Worm (Caenorhabditis elegans) whole organism, young adult: ENCODE data around the gene cest-26.

ENCODE experiments used
- B0035.1 ChIP-seq: sonication (generic microtip); optimal IDR thresholded peaks from 2 replicates; lab custom pipeline; 2016; ENCODE audit warnings: missing genetic modification characterization, mild to moderate bottlenecking, missing compliant biosample characterization, missing genotype, missing genetic modification reagents
- F10E7.11 ChIP-seq: sonication (generic microtip); optimal IDR thresholded peaks from 2 replicates; lab custom pipeline; 2017; ENCODE audit warnings: mild to moderate bottlenecking, missing genetic modification characterization, moderate library complexity, missing compliant biosample characterization
- F23B12.7 ChIP-seq: sonication (generic microtip); optimal IDR thresholded peaks from 2 replicates; lab custom pipeline; 2017; ENCODE audit warnings: missing genetic modification characterization, mild to moderate bottlenecking, missing compliant biosample characterization, antibody characterized with exemption, moderate library complexity; ENCODE audit not compliant: insufficient read depth
- F39B2.1 ChIP-seq: fragments of 200-800 bp; sonication (Bioruptor generic); IDR thresholded peaks from 2 replicates; pipeline ENCODE4 v1.3.6; 2022; ENCODE audit warnings: missing genetic modification reagents, missing genetic modification characterization, missing compliant biosample characterization
- F52B5.7 ChIP-seq: sonication (generic microtip); optimal IDR thresholded peaks from 2 replicates; lab custom pipeline; 2016; ENCODE audit warnings: mild to moderate bottlenecking, missing genetic modification characterization, missing compliant biosample characterization
- F55B11.4 ChIP-seq: sonication (generic microtip); optimal IDR thresholded peaks from 2 replicates; lab custom pipeline; 2016; ENCODE audit warnings: missing compliant biosample characterization, missing genetic modification characterization, borderline replicate concordance; ENCODE audit not compliant: insufficient read depth
- K12H6.12 ChIP-seq: fragments of 200-800 bp; sonication (Bioruptor generic); optimal IDR thresholded peaks from 2 replicates; lab custom pipeline; 2018; ENCODE audit warnings: mild to moderate bottlenecking, missing genetic modification characterization, missing compliant biosample characterization
- T26A5.8 ChIP-seq: sonication (generic microtip); optimal IDR thresholded peaks from 2 replicates; lab custom pipeline; 2016; ENCODE audit warnings: missing genetic modification characterization, missing compliant biosample characterization
- Y53F4B.3 ChIP-seq: fragments of 200-800 bp; sonication (Bioruptor generic); IDR thresholded peaks from 2 replicates; pipeline ENCODE4 v1.3.6; 2022; ENCODE audit warnings: missing genetic modification reagents, missing genetic modification characterization, missing compliant biosample characterization
- Y53G8AR.9 ChIP-seq: fragments of 200-800 bp; sonication (Bioruptor generic); conservative IDR thresholded peaks from 2 replicates; pipeline ENCODE4 v1.3.6; 2022; ENCODE audit warnings: missing genetic modification reagents, missing genetic modification characterization, missing compliant biosample characterization
- Y56A3A.18 ChIP-seq: fragments of 200-800 bp; sonication (Bioruptor generic); IDR thresholded peaks from 2 replicates; pipeline ENCODE4 v1.3.6; 2022; ENCODE audit warnings: missing genetic modification reagents, missing genetic modification characterization, missing compliant biosample characterization
- aptf-3 ChIP-seq: fragments of 200-800 bp; sonication (Bioruptor generic); IDR thresholded peaks from 2 replicates; pipeline ENCODE4 v1.3.6; 2022; ENCODE audit warnings: missing genetic modification characterization, missing compliant biosample characterization
- atf-7 ChIP-seq: sonication (generic microtip); optimal IDR thresholded peaks from 2 replicates; lab custom pipeline; 2017; ENCODE audit warnings: mild to moderate bottlenecking, missing genetic modification characterization, missing compliant biosample characterization
- athp-1 ChIP-seq: sonication (generic microtip); optimal IDR thresholded peaks from 2 replicates; lab custom pipeline; 2017; ENCODE audit warnings: mild to moderate bottlenecking, missing genetic modification characterization, missing compliant biosample characterization
- attf-3 ChIP-seq: fragments of 200-800 bp; sonication (Bioruptor generic); conservative IDR thresholded peaks from 2 replicates; pipeline ENCODE4 v1.3.6; 2022; ENCODE audit warnings: missing genetic modification reagents, missing genetic modification characterization, missing compliant biosample characterization
- bed-1 ChIP-seq: fragments of 200-800 bp; sonication (Bioruptor generic); IDR thresholded peaks from 2 replicates; pipeline ENCODE4 v1.3.6; 2022; ENCODE audit warnings: missing genetic modification reagents, missing genetic modification characterization, missing compliant biosample characterization
- ccch-3 ChIP-seq: fragments of 200-800 bp; sonication (Bioruptor generic); optimal IDR thresholded peaks from 2 replicates; lab custom pipeline; 2018; ENCODE audit warnings: mild to moderate bottlenecking, missing genetic modification characterization, missing compliant biosample characterization
- cebp-2 ChIP-seq: fragments of 200-800 bp; sonication (Bioruptor generic); IDR thresholded peaks from 2 replicates; pipeline ENCODE4 v1.3.6; 2022; ENCODE audit warnings: missing genetic modification characterization, missing compliant biosample characterization
- ceh-100 ChIP-seq: fragments of 200-800 bp; sonication (Bioruptor generic); IDR thresholded peaks from 2 replicates; pipeline ENCODE4 v1.3.6; 2022; ENCODE audit warnings: missing genetic modification reagents, missing genetic modification characterization, missing compliant biosample characterization
- ceh-40 ChIP-seq: fragments of 200-800 bp; sonication (Bioruptor generic); IDR thresholded peaks from 2 replicates; pipeline ENCODE4 v1.3.6; 2022; ENCODE audit warnings: missing genetic modification characterization, missing compliant biosample characterization
- ceh-58 ChIP-seq: fragments of 200-800 bp; sonication (Bioruptor generic); IDR thresholded peaks from 2 replicates; pipeline ENCODE4 v1.3.6; 2022; ENCODE audit warnings: missing genetic modification characterization, missing compliant biosample characterization
- ceh-91 ChIP-seq: fragments of 200-800 bp; sonication (Bioruptor generic); IDR thresholded peaks from 2 replicates; pipeline ENCODE4 v1.3.6; 2022; ENCODE audit warnings: missing genetic modification reagents, missing genetic modification characterization, missing compliant biosample characterization
- dox-1 ChIP-seq: fragments of 200-800 bp; sonication (Bioruptor generic); IDR thresholded peaks from 2 replicates; pipeline ENCODE4 v1.3.6; 2022; ENCODE audit warnings: missing genetic modification reagents, missing genetic modification characterization, missing compliant biosample characterization
- efl-1 ChIP-seq: fragments of 150-350 bp; optimal IDR thresholded peaks from 2 replicates; lab custom pipeline; 2014; ENCODE audit warnings: missing biosample characterization, missing genetic modification reagents, missing genetic modification characterization
- ets-4 ChIP-seq: fragments of 200-800 bp; sonication (Bioruptor generic); optimal IDR thresholded peaks from 2 replicates; lab custom pipeline; 2018; ENCODE audit warnings: mild to moderate bottlenecking, missing genetic modification characterization, missing compliant biosample characterization
- fkh-3 ChIP-seq: sonication (generic microtip); optimal IDR thresholded peaks from 2 replicates; lab custom pipeline; 2016; ENCODE audit warnings: mild to moderate bottlenecking, missing genetic modification characterization, missing compliant biosample characterization
- hmg-20 ChIP-seq: fragments of 200-800 bp; sonication (Bioruptor generic); IDR thresholded peaks from 2 replicates; pipeline ENCODE4 v1.3.6; 2022; ENCODE audit warnings: missing genetic modification reagents, missing genetic modification characterization, missing compliant biosample characterization
- lsl-1 ChIP-seq: fragments of 200-800 bp; sonication (Bioruptor generic); optimal IDR thresholded peaks from 2 replicates; lab custom pipeline; 2018; ENCODE audit warnings: mild to moderate bottlenecking, missing genetic modification characterization, moderate library complexity, missing compliant biosample characterization
- lsy-27 ChIP-seq: sonication (generic microtip); optimal IDR thresholded peaks from 2 replicates; lab custom pipeline; 2017; ENCODE audit warnings: missing genetic modification characterization, mild to moderate bottlenecking, missing compliant biosample characterization, antibody characterized with exemption, missing genotype, borderline replicate concordance; ENCODE audit not compliant: insufficient read depth
- mcd-1 ChIP-seq: fragments of 200-800 bp; sonication (Bioruptor generic); IDR thresholded peaks from 2 replicates; pipeline ENCODE4 v1.3.6; 2022; ENCODE audit warnings: missing genetic modification reagents, missing genetic modification characterization, missing compliant biosample characterization
- mel-28 ChIP-seq: sonication (generic microtip); optimal IDR thresholded peaks from 2 replicates; lab custom pipeline; 2016; ENCODE audit warnings: borderline replicate concordance, mild to moderate bottlenecking, missing genetic modification characterization, missing compliant biosample characterization
- mes-4 ChIP-seq: sonication (generic microtip); optimal IDR thresholded peaks from 2 replicates; lab custom pipeline; 2016; ENCODE audit warnings: missing genotype, missing genetic modification characterization, missing compliant biosample characterization
- mxl-1 ChIP-seq: sonication (generic microtip); optimal IDR thresholded peaks from 2 replicates; lab custom pipeline; 2016; ENCODE audit warnings: missing genetic modification characterization, missing compliant biosample characterization
- nfya-2 ChIP-seq: fragments of 200-800 bp; sonication (Bioruptor generic); IDR thresholded peaks from 2 replicates; pipeline ENCODE4 v1.3.6; 2022; ENCODE audit warnings: missing genetic modification reagents, missing genetic modification characterization, missing compliant biosample characterization
- nfyb-1 ChIP-seq: fragments of 200-800 bp; sonication (Bioruptor generic); IDR thresholded peaks from 2 replicates; pipeline ENCODE4 v1.3.6; 2022; ENCODE audit warnings: missing genetic modification reagents, missing genetic modification characterization, missing compliant biosample characterization
- nhr-27 ChIP-seq: fragments of 200-800 bp; sonication (Bioruptor generic); optimal IDR thresholded peaks from 2 replicates; lab custom pipeline; 2018; ENCODE audit warnings: mild to moderate bottlenecking, missing genetic modification characterization, moderate library complexity, missing compliant biosample characterization
- nhr-80 ChIP-seq: sonication (generic microtip); optimal IDR thresholded peaks from 2 replicates; lab custom pipeline; 2016; ENCODE audit warnings: missing genetic modification characterization, missing compliant biosample characterization
- pbrm-1 ChIP-seq: fragments of 200-800 bp; sonication (Bioruptor generic); IDR thresholded peaks from 2 replicates; pipeline ENCODE4 v1.3.6; 2022; ENCODE audit warnings: missing genetic modification reagents, missing genetic modification characterization, missing compliant biosample characterization
- rpc-1 ChIP-seq, 2 experiments: fragments of 150-350 bp in 1 of 2; sonication (generic microtip) in 1 of 2; optimal IDR thresholded peaks; 2 replicates each; lab custom pipeline; 2014 to 2018; ENCODE audit warnings: missing biosample characterization in 1 of 2, missing genetic modification characterization in 1 of 2, missing genetic modification reagents in 1 of 2, missing genotype in 1 of 2
- snpc-1.3 ChIP-seq: sonication (generic microtip); optimal IDR thresholded peaks from 2 replicates; lab custom pipeline; 2017; ENCODE audit warnings: missing genetic modification characterization, mild to moderate bottlenecking, missing compliant biosample characterization, antibody characterized with exemption, moderate library complexity, missing genotype, missing genetic modification reagents; ENCODE audit not compliant: insufficient read depth
- snpc-4 ChIP-seq, 5 experiments: fragments of 150-350 bp in 1 of 5; sonication (generic microtip) in 4 of 5; optimal IDR thresholded peaks; 2 replicates each; lab custom pipeline; 2014 to 2018; ENCODE audit warnings: missing genetic modification characterization in 5 of 5, missing biosample characterization in 3 of 5, antibody characterized with exemption in 2 of 5, mild to moderate bottlenecking in 2 of 5, missing compliant biosample characterization in 2 of 5, missing genotype in 2 of 5, moderate library complexity in 2 of 5, missing genetic modification reagents in 1 of 5
- tbp1 ChIP-seq: fragments of 200-800 bp; sonication (Bioruptor generic); optimal IDR thresholded peaks from 2 replicates; lab custom pipeline; 2018; ENCODE audit warnings: mild to moderate bottlenecking, missing genetic modification characterization, missing compliant biosample characterization
- zim-3 ChIP-seq: sonication (generic microtip); optimal IDR thresholded peaks from 2 replicates; lab custom pipeline; 2017; ENCODE audit warnings: mild to moderate bottlenecking, missing genetic modification characterization, moderate library complexity, missing compliant biosample characterization
- ztf-25 ChIP-seq: fragments of 200-800 bp; sonication (Bioruptor generic); IDR thresholded peaks from 2 replicates; pipeline ENCODE4 v1.3.6; 2022; ENCODE audit warnings: missing genetic modification reagents, missing genetic modification characterization, missing compliant biosample characterization
- ztf-6 ChIP-seq: fragments of 200-800 bp; sonication (Bioruptor generic); IDR thresholded peaks from 2 replicates; pipeline ENCODE4 v1.3.6; 2022; ENCODE audit warnings: missing genetic modification reagents, missing genetic modification characterization, missing compliant biosample characterization

The cest-26 gene

DNA sequence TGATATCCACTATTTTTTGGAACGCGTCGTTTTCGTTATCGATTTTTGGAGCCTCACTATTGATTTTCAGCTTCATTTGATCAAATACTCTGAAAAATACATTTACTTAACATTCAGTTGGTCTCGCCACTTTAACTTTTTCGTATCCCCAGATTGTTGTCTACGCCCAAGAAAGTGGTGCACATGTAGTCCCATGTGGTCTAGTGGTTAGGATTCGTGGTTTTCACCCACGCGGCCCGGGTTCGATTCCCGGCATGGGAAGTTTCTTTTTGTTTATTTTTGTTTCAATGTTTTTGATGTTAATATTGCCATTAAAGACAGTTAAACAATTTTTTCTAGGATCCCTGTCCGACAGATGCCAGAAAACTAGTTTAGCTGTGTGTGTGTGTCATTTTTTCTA is 6.6 kb upstream of the cest-26 start (continued):
- TF ChIP-seq cebp-2 (no peak), attf-3 (GFP tag; lab: Robert Waterston, UW) (peak; percentile 37; the same call in 1 of the 2 replicates), bed-1 (GFP tag; lab: Robert Waterston, UW) (no peak), tbp1 (peak; percentile 96), K12H6.12 (tag; lab: Kevin White, UChicago) (no peak), aptf-3 (GFP tag; lab: Robert Waterston, UW) (no peak), mxl-1 (tag; lab: Kevin White, UChicago) (peak; percentile 78), ccch-3 (GFP tag; lab: Kevin White, UChicago) (no peak), lsl-1 (GFP tag; lab: Kevin White, UChicago) (no peak), ztf-6 (GFP tag; lab: Robert Waterston, UW) (no peak), dox-1 (peak; percentile 75), ceh-40 (GFP tag; lab: Robert Waterston, UW) (peak; percentile 84; the same call in 1 of the 2 replicates), hmg-20 (GFP tag; lab: Robert Waterston, UW) (0 out of 2 replicates have a peak, but pooled peaks have one; percentile 40), pbrm-1 (peak; percentile 89), mcd-1 (peak; percentile 48), B0035.1 (tag; lab: Kevin White, UChicago) (no peak), snpc-1.3 (tag; lab: Kevin White, UChicago) (peak; percentile 84), mes-4 (tag; lab: Kevin White, UChicago) (peak; percentile 41), efl-1 (GFP tag; lab: Kevin White, UChicago) (no peak), F52B5.7 (peak; percentile 61), ztf-25 (GFP tag; lab: Robert Waterston, UW) (peak; percentile 79; the same call in 1 of the 2 replicates), Y56A3A.18 (GFP tag; lab: Robert Waterston, UW) (peak; percentile 89), nfya-2 (no peak), athp-1 (tag; lab: Kevin White, UChicago) (peak; percentile 21), snpc-4 (GFP tag; optimal IDR thresholded peaks at IDR 0.05; lab: Kevin White, UChicago) (peak; percentile 74), snpc-4 (tag; optimal IDR thresholded peaks at IDR 0.05; lab: Kevin White, UChicago) (peak; percentile 5 to 80 (median 61)), T26A5.8 (tag; lab: Kevin White, UChicago) (peak; percentile 53), Y53F4B.3 (GFP tag; lab: Robert Waterston, UW) (peak; percentile 73), ceh-58 (no peak), mel-28 (tag; lab: Kevin White, UChicago) (no peak), F39B2.1 (GFP tag; lab: Robert Waterston, UW) (no peak), lsy-27 (tag; lab: Kevin White, UChicago) (peak; percentile 43)
- TF ChIP-seq, all 124 proteins: peak for 63

DNA sequence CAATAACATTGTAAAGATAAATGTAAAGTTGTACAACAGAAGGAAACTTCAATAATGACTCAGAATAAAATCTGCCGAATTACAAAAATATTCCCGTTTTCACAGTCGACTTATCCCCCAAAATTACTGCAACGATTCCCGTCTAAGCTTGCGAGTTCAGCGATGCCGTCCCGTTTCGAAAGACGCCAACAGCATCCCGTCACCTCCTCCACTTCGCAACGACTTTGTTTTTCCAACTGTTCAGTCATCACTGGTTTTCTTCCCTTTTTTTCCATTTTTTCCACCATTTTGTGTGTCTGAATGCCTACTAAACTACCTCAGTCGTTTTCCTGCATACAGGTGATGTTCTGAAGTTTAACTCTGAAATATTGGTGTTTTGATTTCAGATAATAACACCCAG is 3.2 kb upstream of the cest-26 start, which contains the start of gene F15A8.1:
F15A8.1 (plus strand) TSS at position 301 of the 400 bp plus-strand sequence.
- no peak for TF ChIP-seq nhr-27 (tag; lab: Kevin White, UChicago)
- TF ChIP-seq fkh-3 (tag; lab: Kevin White, UChicago): no peak
- TF ChIP-seq dox-1: no peak
- TF ChIP-seq zim-3 (tag; lab: Kevin White, UChicago): no peak

- TF ChIP-seq F10E7.11 (tag; lab: Kevin White, UChicago) (no peak), ceh-91 (no peak), nfyb-1 (GFP tag; lab: Robert Waterston, UW) (no peak), Y53G8AR.9 (GFP tag; lab: Robert Waterston, UW) (no peak), ceh-100 (GFP tag; lab: Robert Waterston, UW) (no peak), ets-4 (GFP tag; lab: Kevin White, UChicago) (no peak), F23B12.7 (tag; lab: Kevin White, UChicago) (no peak), rpc-1 (optimal IDR thresholded peaks at IDR 0.05; lab: Kevin White, UChicago) (no peak), rpc-1 (tag; optimal IDR thresholded peaks at IDR 0.05; lab: Kevin White, UChicago) (no peak), atf-7 (tag; lab: Kevin White, UChicago) (no peak), T26A5.8 (tag; lab: Kevin White, UChicago) (no peak), F55B11.4 (tag; lab: Kevin White, UChicago) (no peak), nhr-80 (tag; lab: Kevin White, UChicago) (no peak)
These were observed 2.2 kb upstream of the cest-26 start for ce11 chrX:4439616-4440015.
